Fruit fly (Drosophila melanogaster) whole organism, embryonic: ENCODE measurements around the gene Lcp65Ag1.

Experiments
- br ChIP-seq: fragments of >200 bp; optimal IDR thresholded peaks from 2 replicates; lab custom pipeline; 2017
- tup ChIP-seq: fragments of 200-800 bp; sonication (Bioruptor generic); optimal IDR thresholded peaks from 2 replicates; lab custom pipeline; 2016; ENCODE audit warnings: missing biosample characterization, mild to moderate bottlenecking, missing genetic modification characterization, moderate library complexity

DNA sequence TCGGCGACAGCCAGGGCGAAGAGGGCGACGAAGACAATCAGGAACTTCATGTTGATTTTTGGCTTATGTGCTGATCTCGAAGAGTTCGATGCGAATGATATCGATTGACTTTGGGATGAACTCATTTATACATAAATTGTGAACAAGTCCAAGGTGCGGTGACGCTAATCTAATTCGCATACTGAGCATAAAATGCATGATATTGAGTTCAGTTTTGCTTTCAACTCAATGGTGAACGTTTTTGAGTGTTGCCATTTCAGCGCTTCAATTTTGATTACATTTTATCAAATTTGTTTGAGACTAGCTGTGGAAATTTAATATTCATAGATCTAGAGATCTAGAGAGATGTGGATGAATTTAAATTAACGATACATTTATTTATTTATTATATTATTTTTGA lies 1.6 kb upstream of the Lcp65Ag1 start, which contains the start of gene Lcp65Af:
- TF ChIP-seq br (lab: Kevin White, UChicago), result no peak
- no peak for TF ChIP-seq tup (GFP tag; lab: Kevin White, UChicago)
